Worm (Caenorhabditis elegans) whole organism, mixed stage, embryonic: ENCODE measurements around the gene C18D11.10.

Experiments used
- M03D4.4 ChIP-seq: sonication (generic microtip); optimal IDR thresholded peaks from 2 replicates; lab custom pipeline; 2017; ENCODE audit warnings: mild to moderate bottlenecking, missing genetic modification characterization, missing compliant biosample characterization
- bed-3 ChIP-seq: fragments of 200-800 bp; sonication (Bioruptor generic); optimal IDR thresholded peaks from 3 replicates; lab custom pipeline; 2018; ENCODE audit warnings: mild to moderate bottlenecking, missing genetic modification characterization, moderate library complexity, missing compliant biosample characterization
- blmp-1 ChIP-seq: fragments of 150-350 bp; optimal IDR thresholded peaks from 2 replicates; lab custom pipeline; 2014; ENCODE audit warnings: missing biosample characterization, missing genetic modification characterization
- ceh-39 ChIP-seq: fragments of 150-350 bp; optimal IDR thresholded peaks from 2 replicates; lab custom pipeline; 2014; ENCODE audit warnings: missing biosample characterization, missing genetic modification characterization
- ceh-43 ChIP-seq: fragments of 200-800 bp; sonication (Bioruptor generic); optimal IDR thresholded peaks from 2 replicates; lab custom pipeline; 2018; ENCODE audit warnings: mild to moderate bottlenecking, missing genetic modification characterization, moderate library complexity, missing compliant biosample characterization
- ces-1 ChIP-seq: fragments of 150-350 bp; optimal IDR thresholded peaks from 2 replicates; lab custom pipeline; 2014; ENCODE audit warnings: missing biosample characterization, missing genetic modification reagents, missing genetic modification characterization
- cnd-1 ChIP-seq: fragments of 200-800 bp; sonication (Bioruptor generic); optimal IDR thresholded peaks from 2 replicates; lab custom pipeline; 2018; ENCODE audit warnings: mild to moderate bottlenecking, missing genetic modification characterization, missing compliant biosample characterization
- drap-1 ChIP-seq: fragments of 200-800 bp; sonication (Bioruptor generic); optimal IDR thresholded peaks from 3 replicates; lab custom pipeline; 2018; ENCODE audit warnings: mild to moderate bottlenecking, missing genetic modification characterization, missing compliant biosample characterization
- elt-1 ChIP-seq: sonication (generic microtip); optimal IDR thresholded peaks from 2 replicates; lab custom pipeline; 2017; ENCODE audit warnings: missing genetic modification characterization, mild to moderate bottlenecking, missing compliant biosample characterization, antibody characterized with exemption, moderate library complexity, borderline replicate concordance; ENCODE audit not compliant: insufficient read depth
- elt-3 ChIP-seq: fragments of 150-350 bp; optimal IDR thresholded peaks from 2 replicates; lab custom pipeline; 2014; ENCODE audit warnings: missing biosample characterization, missing genetic modification characterization
- ham-2 ChIP-seq: fragments of 200-800 bp; sonication (Bioruptor generic); optimal IDR thresholded peaks from 2 replicates; lab custom pipeline; 2018; ENCODE audit warnings: mild to moderate bottlenecking, missing genetic modification characterization, missing compliant biosample characterization
- hlh-1 ChIP-seq: fragments of 150-350 bp; optimal IDR thresholded peaks from 2 replicates; lab custom pipeline; 2014; ENCODE audit warnings: missing biosample characterization, missing genetic modification reagents, missing genetic modification characterization
- lin-13 ChIP-seq: fragments of 150-350 bp; optimal IDR thresholded peaks from 2 replicates; lab custom pipeline; 2014; ENCODE audit warnings: missing biosample characterization, missing genetic modification characterization
- lin-32 ChIP-seq: fragments of 200-800 bp; sonication (Bioruptor generic); optimal IDR thresholded peaks from 2 replicates; lab custom pipeline; 2018; ENCODE audit warnings: mild to moderate bottlenecking, missing genetic modification characterization, missing compliant biosample characterization
- lsy-2 ChIP-seq: fragments of 150-350 bp; optimal IDR thresholded peaks from 2 replicates; lab custom pipeline; 2014; ENCODE audit warnings: missing biosample characterization, missing genetic modification characterization
- mab-5 ChIP-seq: fragments of 150-350 bp; optimal IDR thresholded peaks from 2 replicates; lab custom pipeline; 2014; ENCODE audit warnings: missing biosample characterization, missing genetic modification characterization
- nhr-12 ChIP-seq: fragments of 150-350 bp; optimal IDR thresholded peaks from 2 replicates; lab custom pipeline; 2014; ENCODE audit warnings: missing biosample characterization, missing genetic modification characterization
- nhr-2 ChIP-seq: fragments of 150-350 bp; optimal IDR thresholded peaks from 2 replicates; lab custom pipeline; 2014; ENCODE audit warnings: missing biosample characterization, missing genetic modification characterization
- nhr-237 ChIP-seq: fragments of 150-350 bp; optimal IDR thresholded peaks from 2 replicates; lab custom pipeline; 2014; ENCODE audit warnings: missing biosample characterization, missing genetic modification characterization
- nhr-28 ChIP-seq: fragments of 150-350 bp; optimal IDR thresholded peaks from 2 replicates; lab custom pipeline; 2014; ENCODE audit warnings: missing biosample characterization, missing genetic modification characterization
- nhr-76 ChIP-seq: sonication (generic microtip); optimal IDR thresholded peaks from 2 replicates; lab custom pipeline; 2017; ENCODE audit warnings: missing biosample characterization, missing genetic modification characterization
- pha-4 ChIP-seq: fragments of 150-350 bp; optimal IDR thresholded peaks from 2 replicates; lab custom pipeline; 2018; ENCODE audit warnings: missing biosample characterization, missing genetic modification reagents, missing genetic modification characterization
- sptf-1 ChIP-seq: sonication (generic microtip); optimal IDR thresholded peaks from 2 replicates; lab custom pipeline; 2017; ENCODE audit warnings: mild to moderate bottlenecking, missing genetic modification characterization, moderate library complexity, missing compliant biosample characterization
- tbx-8 ChIP-seq: fragments of 200-800 bp; sonication (Bioruptor generic); optimal IDR thresholded peaks from 2 replicates; lab custom pipeline; 2018; ENCODE audit warnings: mild to moderate bottlenecking, missing genetic modification characterization, moderate library complexity, missing compliant biosample characterization
- unc-120 ChIP-seq: sonication (generic microtip); optimal IDR thresholded peaks from 2 replicates; lab custom pipeline; 2017; ENCODE audit warnings: missing genetic modification characterization, missing compliant biosample characterization; ENCODE audit not compliant: poor library complexity, severe bottlenecking
- unc-62 ChIP-seq: fragments of 150-350 bp; optimal IDR thresholded peaks from 2 replicates; lab custom pipeline; 2014; ENCODE audit warnings: missing biosample characterization, missing genetic modification reagents, missing genetic modification characterization
- zip-8 ChIP-seq: fragments of 150-350 bp; optimal IDR thresholded peaks from 2 replicates; lab custom pipeline; 2014; ENCODE audit warnings: missing biosample characterization, missing genetic modification characterization

The C18D11.10 gene

DNA sequence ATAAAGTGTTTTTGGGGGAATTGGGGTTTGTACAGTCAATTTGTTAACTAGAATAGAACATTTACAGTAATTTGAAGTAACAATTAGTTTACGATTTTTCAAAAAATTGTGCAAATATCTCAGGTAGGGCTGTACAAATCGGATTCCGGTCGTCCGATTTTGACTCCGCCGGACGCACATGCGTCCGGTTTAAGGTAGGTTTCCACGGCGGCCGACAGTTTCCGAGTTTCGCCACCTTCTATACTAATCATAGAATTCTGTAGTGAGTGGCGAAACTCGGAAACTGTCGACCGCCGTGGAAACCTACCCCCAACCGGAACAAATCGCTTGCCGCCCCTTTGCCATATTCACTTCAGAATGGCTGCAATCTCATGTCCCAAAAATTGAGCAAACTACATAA, 18.0 kb upstream of the C18D11.10 start:
- TF ChIP-seq nhr-2 (tag; lab: Kevin White, UChicago) = no peak
- TF ChIP-seq blmp-1 = no peak
- TF ChIP-seq mab-5 = no peak
- no peak for TF ChIP-seq bed-3 (GFP tag; lab: Kevin White, UChicago)
- TF ChIP-seq zip-8 (tag; lab: Kevin White, UChicago) = no peak
- no peak for TF ChIP-seq lin-32
- TF ChIP-seq ceh-39 (tag; lab: Kevin White, UChicago) = no peak
- TF ChIP-seq lin-13 (tag; lab: Kevin White, UChicago) = no peak
- TF ChIP-seq unc-120 (tag; lab: Kevin White, UChicago) = no peak
- no peak for TF ChIP-seq pha-4 (tag; lab: Kevin White, UChicago)
- TF ChIP-seq cnd-1 (tag; lab: Kevin White, UChicago) = no peak
- no peak for TF ChIP-seq elt-3
- no peak for TF ChIP-seq nhr-237 (tag; lab: Kevin White, UChicago)
- no peak for TF ChIP-seq hlh-1 (tag; lab: Kevin White, UChicago)
- TF ChIP-seq elt-1 (tag; lab: Kevin White, UChicago) = no peak
- TF ChIP-seq nhr-12 (tag; lab: Kevin White, UChicago) = no peak
- TF ChIP-seq M03D4.4 (tag; lab: Kevin White, UChicago) = no peak
- TF ChIP-seq nhr-28 = no peak
- no peak for TF ChIP-seq unc-62 (GFP tag; lab: Kevin White, UChicago)

DNA sequence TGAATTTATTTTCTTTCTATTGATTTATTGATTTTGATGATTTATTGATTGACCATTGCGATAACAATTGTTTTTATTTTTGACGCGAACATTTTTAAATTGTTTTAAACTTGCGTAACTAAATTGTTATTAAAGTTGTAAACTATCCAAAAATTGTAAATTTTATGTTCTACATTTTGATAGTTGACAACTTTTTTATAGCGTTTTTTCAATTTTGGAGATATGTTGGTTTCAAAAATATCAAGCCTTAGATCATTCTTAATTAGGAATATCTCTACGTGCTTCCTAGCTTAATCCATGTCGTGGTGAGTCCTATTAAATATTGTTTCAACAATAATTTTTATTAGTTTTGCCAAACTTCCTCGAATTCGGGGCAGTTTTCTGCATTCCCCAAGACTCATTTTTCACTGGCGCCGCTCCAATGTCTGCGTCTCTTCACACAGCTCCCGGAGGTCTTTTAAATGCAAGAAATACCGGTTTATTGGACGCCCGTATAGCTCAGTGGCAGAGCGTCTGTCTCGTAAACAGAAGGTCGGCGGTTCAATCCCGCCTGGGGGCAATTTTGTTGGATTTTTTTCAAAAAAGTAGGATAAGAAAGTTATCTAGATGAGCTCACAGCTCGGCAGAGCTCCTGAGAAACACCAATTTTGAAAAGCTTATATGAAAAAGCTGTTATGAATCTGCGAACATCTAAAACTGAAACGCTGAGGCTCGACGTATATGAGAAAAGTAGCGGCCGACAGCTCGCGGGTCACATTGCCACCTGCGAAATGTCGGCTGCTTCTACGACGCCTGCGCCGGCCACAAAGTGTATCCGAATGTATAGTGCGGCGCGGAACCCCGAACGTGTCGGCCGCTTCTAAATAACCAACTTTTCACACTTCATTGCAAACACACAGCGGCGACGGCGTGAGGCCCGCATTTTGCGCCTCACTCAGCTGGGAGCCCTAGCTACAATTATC, 14.9 kb upstream of the C18D11.10 start, which contains the start of gene C24H11.2:
TSS of gene C24H11.2 (minus strand) at position 51 of the 962 bp plus-strand sequence.
- TF ChIP-seq M03D4.4 (tag; lab: Kevin White, UChicago) = peak; percentile 34
- peak; percentile 11 for TF ChIP-seq drap-1 (GFP tag; lab: Kevin White, UChicago)
- peak; percentile 35 for TF ChIP-seq bed-3 (GFP tag; lab: Kevin White, UChicago)
- peak; percentile 40 for TF ChIP-seq sptf-1 (tag; lab: Kevin White, UChicago)
- TF ChIP-seq ceh-43 (GFP tag; lab: Kevin White, UChicago) = peak; percentile 27

DNA sequence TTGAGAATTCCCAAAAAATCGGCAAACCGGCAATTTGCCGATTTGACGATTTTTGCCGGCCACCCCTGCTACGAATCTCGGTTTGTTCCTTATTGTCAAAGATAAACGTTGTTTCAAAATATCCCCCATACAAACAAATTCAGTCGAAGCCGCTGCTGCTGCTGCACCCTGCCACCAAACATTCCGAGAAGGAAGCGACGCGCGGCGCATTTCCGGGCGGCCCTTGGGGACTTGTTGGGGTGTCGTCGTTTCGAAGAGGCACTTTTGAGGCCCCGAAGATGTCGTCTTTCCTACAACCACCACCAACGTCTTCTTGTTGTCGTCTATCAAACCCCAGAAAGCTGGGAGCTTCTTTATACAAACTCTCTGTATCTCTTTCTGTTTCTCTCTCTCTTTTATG, 13.1 kb upstream of the C18D11.10 start:
- no peak for TF ChIP-seq blmp-1
- TF ChIP-seq cnd-1 (tag; lab: Kevin White, UChicago) = no peak
- no peak for TF ChIP-seq pha-4 (tag; lab: Kevin White, UChicago)
- TF ChIP-seq ceh-43 (GFP tag; lab: Kevin White, UChicago) = no peak
- no peak for TF ChIP-seq ham-2 (GFP tag; lab: Kevin White, UChicago)
- peak; percentile 4 for TF ChIP-seq sptf-1 (tag; lab: Kevin White, UChicago)
- no peak for TF ChIP-seq nhr-237 (tag; lab: Kevin White, UChicago)

DNA sequence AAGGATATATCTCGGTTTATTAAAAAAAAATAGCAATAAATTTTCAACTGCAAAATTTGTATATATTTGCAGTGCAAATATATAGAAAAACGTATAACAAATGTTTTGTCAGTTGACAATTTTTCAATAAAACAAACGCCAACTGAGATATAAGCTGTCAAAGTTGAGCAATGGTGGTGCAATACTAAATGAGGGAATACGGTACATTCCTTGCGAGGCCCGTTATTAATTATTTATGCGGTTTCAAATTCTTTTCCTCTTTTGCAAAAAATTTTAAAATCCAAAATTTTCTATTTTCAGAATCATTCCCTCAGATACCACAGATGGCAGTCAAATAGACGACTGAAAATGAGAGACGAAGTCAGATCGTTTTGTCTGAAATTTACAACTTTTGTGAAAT, 12.1 kb upstream of the C18D11.10 start, which contains the start of gene twk-39:
TSS of gene twk-39 (plus strand) at position 301 of the 400 bp plus-strand sequence.
- TF ChIP-seq lsy-2 (no peak), nhr-237 (tag; lab: Kevin White, UChicago) (no peak), nhr-28 (no peak), unc-120 (tag; lab: Kevin White, UChicago) (no peak), pha-4 (tag; lab: Kevin White, UChicago) (no peak), lin-32 (no peak), nhr-12 (tag; lab: Kevin White, UChicago) (no peak), ceh-39 (tag; lab: Kevin White, UChicago) (no peak), lin-13 (tag; lab: Kevin White, UChicago) (no peak), nhr-2 (tag; lab: Kevin White, UChicago) (no peak), hlh-1 (tag; lab: Kevin White, UChicago) (no peak), tbx-8 (GFP tag; lab: Kevin White, UChicago) (no peak), mab-5 (no peak), unc-62 (GFP tag; lab: Kevin White, UChicago) (no peak), drap-1 (GFP tag; lab: Kevin White, UChicago) (no peak)

DNA sequence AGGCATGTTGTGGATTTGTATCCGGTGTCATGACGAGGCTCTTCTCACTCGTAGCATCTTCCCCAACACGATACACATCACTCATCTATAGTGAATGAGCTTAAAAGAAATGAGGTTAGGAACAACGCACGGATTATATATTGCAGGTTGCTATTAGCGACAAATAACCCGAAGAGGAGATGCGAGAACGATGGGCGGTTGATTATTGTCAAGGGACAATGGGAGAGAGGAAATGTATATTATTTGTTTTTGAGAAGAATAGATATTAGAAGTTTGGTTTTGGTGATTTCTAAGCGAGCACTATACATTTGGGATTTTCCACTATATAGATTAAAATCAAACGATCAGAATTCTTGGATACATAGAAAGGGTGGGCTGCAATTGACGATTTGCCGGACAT, 823 bp upstream of the C18D11.10 start, which contains the start of gene C18D11.7:
TSS of gene C18D11.7 (minus strand) at position 101 of the 400 bp plus-strand sequence.
- TF ChIP-seq ham-2 (GFP tag; lab: Kevin White, UChicago) = no peak
- no peak for TF ChIP-seq nhr-76 (tag; lab: Kevin White, UChicago)
- no peak for TF ChIP-seq lin-32
- TF ChIP-seq unc-62 (GFP tag; lab: Kevin White, UChicago) = no peak
- no peak for TF ChIP-seq hlh-1 (tag; lab: Kevin White, UChicago)
- TF ChIP-seq nhr-28 = no peak
- TF ChIP-seq mab-5 = no peak
- no peak for TF ChIP-seq unc-120 (tag; lab: Kevin White, UChicago)
- no peak for TF ChIP-seq ceh-43 (GFP tag; lab: Kevin White, UChicago)
- no peak for TF ChIP-seq ces-1
- TF ChIP-seq, all 35 proteins: peak for 0
